Fruit fly (Drosophila melanogaster): ENCODE measurements around the gene geko.

geko gene

DNA sequence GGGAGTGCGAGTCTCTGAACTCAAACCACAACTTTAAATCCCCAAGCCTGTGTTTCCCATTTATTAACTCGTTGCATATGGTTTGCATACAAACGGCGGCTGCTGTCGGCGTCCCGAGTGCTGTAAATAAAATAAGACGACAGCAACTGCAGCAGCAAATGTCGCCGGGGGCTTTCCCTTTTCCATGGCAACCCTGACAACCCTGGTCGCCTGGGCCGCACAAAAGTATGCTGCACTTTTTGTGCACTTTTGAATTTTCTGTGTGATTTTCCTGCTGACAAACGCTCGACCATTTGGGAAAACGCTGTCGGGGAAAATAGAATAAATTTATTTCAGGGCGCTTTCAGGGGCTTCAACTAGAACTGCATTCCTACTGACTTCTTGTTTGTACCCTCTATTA lies 14.9 kb downstream of the geko start:
- TF ChIP-seq CG5204 (GFP tag; optimal IDR thresholded peaks at IDR 0.05) (no peak), ovo (GFP tag; optimal IDR thresholded peaks at IDR 0.05) (no peak), CG14711 (tag; optimal IDR thresholded peaks at IDR 0.05) (peak; percentile 32), CG1620 (GFP tag; optimal IDR thresholded peaks at IDR 0.05) (no peak)

DNA sequence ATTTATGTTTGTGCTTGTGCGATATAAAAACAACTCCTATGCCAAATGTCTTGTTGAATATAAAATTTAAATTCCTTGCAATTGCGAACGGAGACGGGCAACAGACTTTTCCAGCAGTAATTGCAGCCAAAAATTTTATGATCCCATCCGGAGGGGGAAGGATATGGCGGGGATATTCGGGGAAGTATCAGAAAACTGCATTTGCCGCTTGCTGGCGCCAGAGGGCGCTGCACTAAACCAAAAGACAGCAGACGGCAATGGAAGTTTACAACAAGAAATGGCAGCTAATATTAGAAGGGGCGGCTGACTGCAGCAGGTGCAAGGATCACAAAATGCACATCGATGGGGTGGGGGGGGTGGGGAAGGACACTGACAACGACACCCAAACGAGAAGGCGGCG lies 22.0 kb downstream of the geko start:
- no peak for TF ChIP-seq Hr96 (GFP tag; optimal IDR thresholded peaks at IDR 0.05)

DNA sequence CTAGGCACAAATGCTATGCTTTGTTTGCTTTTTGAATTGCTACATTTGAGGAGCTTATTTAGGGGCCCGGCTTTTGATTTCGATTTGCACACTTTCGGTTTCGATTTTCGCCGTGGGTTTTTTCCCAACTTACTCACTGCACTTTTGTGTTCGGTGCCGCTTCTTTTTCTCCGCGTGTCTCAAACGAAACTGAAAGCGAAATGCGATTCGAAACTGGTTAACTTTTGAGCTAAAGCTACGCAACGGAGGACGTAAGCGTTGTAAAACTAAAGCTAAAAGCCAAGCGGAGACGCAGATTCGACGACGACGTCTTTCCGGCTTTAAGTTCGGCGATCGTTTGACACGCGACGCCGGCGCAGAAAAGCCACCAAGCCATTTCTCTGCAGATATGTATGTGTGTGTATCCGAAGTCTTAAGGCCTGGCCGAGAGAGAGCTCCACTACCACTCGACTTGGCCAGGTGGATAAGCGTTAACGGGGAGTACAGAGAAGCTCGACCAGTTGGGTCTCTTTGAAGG lies 23.0 kb downstream of the geko start, which contains the start of gene CG13699:
Gene CG13699, minus strand, starts transcription at position 349 of the 517 bp plus-strand sequence.
- TF ChIP-seq CG7045 (GFP tag; optimal IDR thresholded peaks at IDR 0.05) (no peak), pad (GFP tag; optimal IDR thresholded peaks at IDR 0.05) (no peak), CG33017 (tag; optimal IDR thresholded peaks at IDR 0.05) (no peak)

DNA sequence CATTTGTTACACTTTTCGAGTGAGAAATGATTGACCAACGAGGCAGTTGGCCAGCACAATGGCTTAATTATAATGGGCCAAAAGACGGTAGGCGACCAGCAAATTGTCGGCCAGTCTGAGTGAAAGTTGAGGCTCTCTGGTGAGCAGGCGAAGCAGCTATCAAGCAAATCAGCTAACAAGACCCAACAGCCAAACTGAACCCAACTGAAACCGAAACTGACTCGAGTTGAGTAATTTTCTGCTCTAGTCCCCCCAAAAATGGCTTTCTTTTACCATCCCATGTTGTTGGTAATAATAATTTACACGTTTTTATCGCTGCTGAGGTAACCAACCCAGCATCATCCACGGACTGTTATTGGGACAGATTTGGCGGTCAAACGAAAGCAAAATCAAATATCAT lies 23.9 kb downstream of the geko start:
- TF ChIP-seq Mnt (GFP tag; optimal IDR thresholded peaks at IDR 0.05) = no peak
- no peak for TF ChIP-seq CG7045 (GFP tag; optimal IDR thresholded peaks at IDR 0.05)
- TF ChIP-seq Crg-1 (GFP tag; optimal IDR thresholded peaks at IDR 0.05) = no peak
- no peak for TF ChIP-seq CG5204 (GFP tag; optimal IDR thresholded peaks at IDR 0.05)
- no peak for TF ChIP-seq bab1 (GFP tag; optimal IDR thresholded peaks at IDR 0.05)
- TF ChIP-seq ovo (GFP tag; optimal IDR thresholded peaks at IDR 0.05) = no peak
- no peak for TF ChIP-seq CG1620 (GFP tag; optimal IDR thresholded peaks at IDR 0.05)
- no peak for TF ChIP-seq CG12768 (GFP tag; optimal IDR thresholded peaks at IDR 0.05)
- TF ChIP-seq kay (GFP tag; ENCODE audit: borderline replicate concordance) = no peak
- no peak for TF ChIP-seq CG11617 (GFP tag; optimal IDR thresholded peaks at IDR 0.05)
- no peak for TF ChIP-seq CG14711 (tag; optimal IDR thresholded peaks at IDR 0.05)
- TF ChIP-seq cnc (optimal IDR thresholded peaks at IDR 0.05) = no peak
- TF ChIP-seq tj (GFP tag; optimal IDR thresholded peaks at IDR 0.05) = no peak
- no peak for TF ChIP-seq Clk (GFP tag; optimal IDR thresholded peaks at IDR 0.05)
- no peak for TF ChIP-seq pad (GFP tag; optimal IDR thresholded peaks at IDR 0.05)
- TF ChIP-seq cic (GFP tag; optimal IDR thresholded peaks at IDR 0.05) = no peak
- TF ChIP-seq toe (GFP tag; optimal IDR thresholded peaks at IDR 0.05) = no peak
- no peak for TF ChIP-seq CG33017 (tag; optimal IDR thresholded peaks at IDR 0.05)
- TF ChIP-seq CG7101 (tag; optimal IDR thresholded peaks at IDR 0.05) = no peak

DNA sequence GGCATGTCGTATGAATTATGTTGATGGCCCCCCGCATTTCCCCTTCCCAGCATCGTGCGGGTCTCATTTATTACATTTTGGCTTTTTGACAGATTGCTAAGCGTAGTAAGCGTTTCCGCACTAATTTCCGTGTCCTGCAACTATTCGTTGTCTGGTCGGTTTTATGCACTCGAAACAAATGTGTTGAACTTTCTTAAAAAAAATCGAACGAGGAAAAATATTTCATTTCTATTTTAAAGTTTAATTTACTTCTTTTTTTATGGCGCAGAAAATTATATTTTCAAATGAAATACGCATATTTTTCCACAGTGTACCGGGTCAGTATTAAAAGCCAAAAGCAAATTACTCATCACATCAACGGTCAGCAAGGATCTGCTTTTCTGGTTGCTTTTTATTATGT lies 25.6 kb downstream of the geko start:
- TF ChIP-seq cic (GFP tag; optimal IDR thresholded peaks at IDR 0.05) = no peak
- TF ChIP-seq CG33017 (tag; optimal IDR thresholded peaks at IDR 0.05) = no peak
- TF ChIP-seq CG11617 (GFP tag; optimal IDR thresholded peaks at IDR 0.05) = no peak
- no peak for TF ChIP-seq CG5204 (GFP tag; optimal IDR thresholded peaks at IDR 0.05)
- no peak for TF ChIP-seq ovo (GFP tag; optimal IDR thresholded peaks at IDR 0.05)
- no peak for TF ChIP-seq Mnt (GFP tag; optimal IDR thresholded peaks at IDR 0.05)
- no peak for TF ChIP-seq toe (GFP tag; optimal IDR thresholded peaks at IDR 0.05)
- no peak for TF ChIP-seq cnc (optimal IDR thresholded peaks at IDR 0.05)
- no peak for TF ChIP-seq CG7045 (GFP tag; optimal IDR thresholded peaks at IDR 0.05)
- TF ChIP-seq kay (GFP tag; ENCODE audit: borderline replicate concordance) = no peak
- no peak for TF ChIP-seq Hr96 (GFP tag; optimal IDR thresholded peaks at IDR 0.05)
- no peak for TF ChIP-seq CG7101 (tag; optimal IDR thresholded peaks at IDR 0.05)
- no peak for TF ChIP-seq Crg-1 (GFP tag; optimal IDR thresholded peaks at IDR 0.05)
- TF ChIP-seq pad (GFP tag; optimal IDR thresholded peaks at IDR 0.05) = no peak
- no peak for TF ChIP-seq Clk (GFP tag; optimal IDR thresholded peaks at IDR 0.05)

DNA sequence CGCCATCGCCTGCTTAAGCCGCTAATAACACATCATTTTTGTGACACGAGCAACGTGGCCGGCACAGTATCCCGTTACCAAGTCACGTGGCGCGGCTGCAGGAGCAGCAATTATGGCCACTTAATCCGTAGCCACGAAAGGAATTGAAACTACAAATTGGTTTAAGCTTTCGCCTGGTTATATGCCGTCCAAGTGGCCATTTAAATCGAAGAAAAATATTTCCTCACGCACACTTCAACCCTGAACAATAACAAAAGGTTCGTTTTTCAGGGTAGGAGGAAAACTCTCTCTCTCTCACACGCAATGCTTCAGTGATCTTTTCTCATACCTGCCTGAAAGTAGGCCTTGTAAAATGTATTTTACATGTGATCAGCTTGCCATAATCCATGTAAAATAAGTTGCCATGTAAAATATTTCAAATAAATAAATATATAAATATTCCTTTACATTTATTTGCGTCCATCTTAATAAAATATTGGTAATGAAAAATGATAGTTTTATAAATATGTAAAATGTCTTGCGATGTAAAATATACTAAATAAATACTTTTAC lies 27.9 kb downstream of the geko start:
- no peak for TF ChIP-seq ovo (GFP tag; optimal IDR thresholded peaks at IDR 0.05)
- peak; percentile 9 for TF ChIP-seq CG14711 (tag; optimal IDR thresholded peaks at IDR 0.05)

DNA sequence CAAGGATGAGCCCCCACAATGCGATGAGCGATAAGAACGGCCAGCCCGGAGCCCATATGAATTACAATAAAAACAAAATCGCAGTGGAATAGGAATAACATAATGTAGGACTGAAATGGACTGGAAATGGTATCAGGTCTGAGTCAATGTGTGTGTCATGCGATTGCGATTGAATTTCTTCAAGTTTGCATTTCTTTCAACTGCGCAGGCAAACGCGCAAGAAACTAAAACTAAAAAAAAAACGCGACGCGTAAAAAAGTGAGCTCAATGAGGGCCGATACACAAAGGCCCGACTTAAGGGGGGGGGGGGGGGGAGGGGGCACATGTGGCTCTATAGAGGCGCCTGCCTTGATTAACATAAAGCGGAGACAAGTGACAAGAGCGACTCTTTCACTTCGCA lies 31.9 kb downstream of the geko start:
- TF ChIP-seq tj (GFP tag; optimal IDR thresholded peaks at IDR 0.05) (peak; percentile 88), kay (GFP tag; ENCODE audit: borderline replicate concordance) (peak; percentile 62), CG14711 (tag; optimal IDR thresholded peaks at IDR 0.05) (no peak)

DNA sequence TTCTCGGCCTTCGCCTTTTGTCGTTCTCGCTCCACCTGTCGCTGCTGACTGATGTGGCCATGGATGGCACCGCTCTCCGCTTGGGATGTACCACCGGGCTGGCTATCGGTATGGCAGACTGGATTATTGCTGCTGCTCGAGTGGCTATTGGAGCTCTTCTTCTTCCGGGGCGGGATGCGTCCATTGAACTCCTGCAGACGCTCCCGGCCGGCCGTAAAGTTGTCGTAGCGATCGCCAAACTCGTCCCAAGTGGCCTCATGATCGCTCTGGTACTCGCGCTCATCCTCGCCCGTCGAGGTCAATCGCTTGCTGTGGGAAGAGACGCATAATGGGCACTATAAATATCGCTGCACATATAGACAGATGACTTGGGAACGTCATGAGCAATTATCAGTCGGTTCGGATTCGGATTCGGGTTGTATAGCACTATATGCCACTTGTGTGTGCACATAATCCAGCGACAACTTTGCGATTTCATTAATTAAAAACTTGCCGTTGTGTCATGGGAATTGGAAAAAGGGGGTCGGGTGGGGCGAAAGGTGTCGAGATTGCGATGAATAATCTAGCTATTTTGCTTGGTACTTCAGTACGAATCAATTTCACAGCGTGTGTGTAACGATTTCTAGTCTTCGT lies 33.0 kb downstream of the geko start:
- TF ChIP-seq cic (GFP tag; optimal IDR thresholded peaks at IDR 0.05) (peak; percentile 56), Crg-1 (GFP tag; optimal IDR thresholded peaks at IDR 0.05) (no peak), kay (GFP tag; ENCODE audit: borderline replicate concordance) (peak; percentile 54), tj (GFP tag; optimal IDR thresholded peaks at IDR 0.05) (no peak)

Measured in whole organism, adult.